Fruit fly (Drosophila melanogaster): ENCODE measurements around the gene CG13842.

Gene CG13842

DNA sequence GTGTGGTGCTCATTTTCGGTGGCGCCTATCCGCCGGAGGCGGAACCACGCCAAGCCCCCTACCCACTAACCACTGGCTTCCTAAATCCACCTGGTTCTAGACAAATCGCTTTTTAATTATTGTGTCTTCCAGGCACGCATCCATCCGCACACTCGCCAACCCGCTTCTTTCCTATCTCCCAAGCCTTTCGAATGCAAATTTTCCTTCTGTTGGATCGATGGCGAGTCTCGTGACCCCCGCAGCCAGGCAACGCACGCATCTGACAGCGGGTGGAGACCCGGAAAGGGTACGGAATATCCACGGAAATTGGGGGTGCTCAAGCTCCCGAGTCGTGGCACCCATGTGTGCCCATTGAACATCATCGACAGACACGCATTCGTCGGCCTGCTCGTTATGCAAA, at the start of gene CG13842:
Gene CG13842 (minus strand): TSS at position 101 of the 400 bp plus-strand sequence.
- no peak for TF ChIP-seq CG17801 (GFP tag; optimal IDR thresholded peaks at IDR 0.05; ENCODE audit: partially characterized antibody)

DNA sequence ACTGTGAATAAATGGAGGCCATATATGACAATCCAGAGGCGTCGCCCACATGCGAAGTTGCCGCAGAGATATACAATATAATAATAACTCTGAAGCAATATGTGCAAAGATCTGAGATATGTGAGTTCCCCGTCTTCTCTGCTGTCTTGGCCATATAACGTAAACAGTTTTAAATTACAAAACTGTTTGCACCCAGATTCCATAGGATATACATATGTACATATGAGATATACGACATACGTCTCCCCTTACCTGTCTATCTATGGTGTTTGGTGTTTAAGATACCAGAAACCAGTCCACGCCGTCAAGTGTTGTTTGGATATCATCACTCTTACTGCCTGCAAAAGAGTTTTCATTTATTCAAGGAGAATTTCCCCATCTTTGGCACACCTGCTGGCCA, 49.2 kb upstream of the CG13842 start:
- TF ChIP-seq CG17801 (GFP tag; optimal IDR thresholded peaks at IDR 0.05; ENCODE audit: partially characterized antibody), result no peak

DNA sequence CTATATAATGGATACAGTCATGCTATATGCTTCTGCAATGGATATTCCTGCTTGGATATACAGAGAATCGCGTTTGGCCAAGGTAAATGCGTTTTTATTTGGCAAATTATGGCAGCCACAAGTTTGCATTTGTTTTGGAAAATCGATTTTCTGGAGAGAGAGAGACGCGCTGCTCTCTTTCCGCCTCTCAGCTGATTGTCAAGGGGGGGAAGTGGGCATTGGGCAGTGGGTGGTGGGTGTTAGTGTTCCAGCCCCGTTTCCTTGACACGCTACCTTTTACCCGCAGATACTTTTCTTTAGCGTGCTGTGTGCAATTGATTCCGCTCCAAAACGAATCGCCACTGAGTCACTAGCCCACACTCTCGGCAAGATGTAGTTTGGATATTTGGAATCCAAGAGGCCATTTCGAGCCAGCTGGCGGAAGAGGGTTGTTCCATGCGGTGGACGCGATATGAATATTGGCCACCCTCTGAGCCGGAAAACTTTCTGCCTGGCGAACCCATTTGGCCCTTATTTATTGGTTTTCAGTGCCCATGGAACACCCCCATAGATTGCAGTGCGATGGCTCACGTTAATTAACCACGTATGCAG, 48.2 kb upstream of the CG13842 start:
- TF ChIP-seq CG17801 (GFP tag; optimal IDR thresholded peaks at IDR 0.05; ENCODE audit: partially characterized antibody), result no peak

DNA sequence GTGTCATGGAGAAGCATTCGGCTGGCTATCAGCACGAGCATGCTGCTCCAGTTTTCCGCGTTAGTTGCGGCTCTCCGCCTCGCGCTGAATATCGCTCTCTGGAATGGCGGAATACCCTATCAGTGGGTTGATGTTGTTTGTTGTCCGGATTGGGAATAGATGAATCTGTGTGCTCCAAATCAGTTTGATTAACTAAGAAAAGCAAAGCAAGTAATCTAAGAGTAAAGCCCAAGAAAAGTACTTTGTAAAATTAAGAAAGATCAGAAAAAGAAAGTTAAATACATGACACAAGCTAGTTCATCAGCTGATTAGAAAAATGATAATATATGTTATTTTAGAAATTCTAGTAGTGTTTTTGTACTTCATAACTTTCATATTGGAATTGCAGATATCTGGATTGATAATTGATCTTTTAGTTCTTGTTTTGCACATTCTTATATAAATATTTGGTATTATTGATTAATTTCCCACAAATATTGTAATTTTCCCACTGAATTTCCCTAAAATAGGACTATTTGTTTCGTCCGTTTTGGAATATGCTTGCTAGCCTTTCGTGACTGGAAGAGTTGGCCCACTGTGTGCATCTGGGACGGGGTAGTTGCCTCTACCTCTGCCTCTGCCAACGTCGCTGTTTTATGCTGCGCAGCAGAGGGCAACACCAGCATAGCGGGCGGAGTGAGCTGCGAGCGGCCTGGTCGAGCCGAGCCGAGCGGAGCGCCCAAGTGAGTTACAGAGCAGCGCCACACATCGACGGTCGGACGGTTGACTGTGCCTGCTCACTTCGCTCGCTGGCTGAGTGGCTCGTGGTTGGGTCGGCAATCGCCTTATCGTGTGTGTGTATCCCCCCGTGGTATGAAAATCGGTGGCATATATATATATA, 47.1 kb upstream of the CG13842 start:
- no peak for TF ChIP-seq CG17801 (GFP tag; optimal IDR thresholded peaks at IDR 0.05; ENCODE audit: partially characterized antibody)

DNA sequence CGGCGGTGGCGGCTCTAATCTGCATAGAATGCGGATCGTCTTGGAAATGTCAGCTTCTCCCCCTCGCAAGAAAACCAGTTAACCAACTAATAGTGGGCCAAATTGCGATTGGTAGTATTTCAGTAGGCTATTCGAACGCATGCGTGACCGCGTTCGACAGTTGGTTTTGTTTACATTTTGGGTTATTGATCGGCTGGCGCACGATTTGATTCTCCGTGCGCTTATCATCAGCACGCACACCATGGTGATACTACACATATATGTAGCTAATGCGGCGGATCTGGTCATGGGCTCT, 46.5 kb upstream of the CG13842 start:
- TF ChIP-seq CG17801 (GFP tag; optimal IDR thresholded peaks at IDR 0.05; ENCODE audit: partially characterized antibody), result no peak

DNA sequence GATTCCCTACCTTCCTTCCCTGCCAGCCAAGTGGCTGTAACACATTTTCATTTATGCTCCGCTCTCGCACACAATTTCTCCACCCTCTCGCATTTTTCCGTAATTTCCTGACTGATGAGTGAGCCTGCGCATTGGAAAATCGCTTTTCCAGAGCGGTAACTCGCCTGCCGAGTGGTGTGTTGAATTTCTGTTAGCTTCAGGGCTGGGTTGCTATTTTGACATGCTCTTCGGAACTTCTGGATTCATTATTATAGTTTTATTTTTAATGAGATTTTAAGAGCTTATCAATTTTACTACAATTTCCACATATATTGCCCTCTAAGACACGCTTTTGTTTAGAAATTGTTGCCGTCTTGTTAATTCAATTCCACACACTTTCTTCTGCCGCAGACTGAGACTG, 45.9 kb upstream of the CG13842 start:
- no peak for TF ChIP-seq CG17801 (GFP tag; optimal IDR thresholded peaks at IDR 0.05; ENCODE audit: partially characterized antibody)

DNA sequence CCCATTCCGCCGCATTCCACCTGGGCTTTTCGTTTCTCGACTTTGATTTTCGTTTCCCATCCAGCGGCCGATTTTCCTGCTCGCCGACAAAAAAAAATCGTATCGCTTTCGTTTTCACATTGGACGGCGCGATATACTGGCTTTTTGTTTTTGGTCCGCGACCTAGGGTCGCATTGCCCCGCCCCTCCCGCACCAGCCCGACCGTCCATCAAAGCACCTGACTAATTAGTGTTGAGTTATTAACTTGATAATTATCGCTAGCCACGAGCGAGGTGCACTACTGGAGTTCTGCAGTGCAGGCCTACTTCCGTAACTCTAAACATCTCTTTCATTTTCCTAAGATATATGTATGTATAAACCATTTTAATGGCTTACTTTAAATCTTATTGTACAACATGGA, 44.6 kb upstream of the CG13842 start:
- TF ChIP-seq CG17801 (GFP tag; optimal IDR thresholded peaks at IDR 0.05; ENCODE audit: partially characterized antibody), result no peak

DNA sequence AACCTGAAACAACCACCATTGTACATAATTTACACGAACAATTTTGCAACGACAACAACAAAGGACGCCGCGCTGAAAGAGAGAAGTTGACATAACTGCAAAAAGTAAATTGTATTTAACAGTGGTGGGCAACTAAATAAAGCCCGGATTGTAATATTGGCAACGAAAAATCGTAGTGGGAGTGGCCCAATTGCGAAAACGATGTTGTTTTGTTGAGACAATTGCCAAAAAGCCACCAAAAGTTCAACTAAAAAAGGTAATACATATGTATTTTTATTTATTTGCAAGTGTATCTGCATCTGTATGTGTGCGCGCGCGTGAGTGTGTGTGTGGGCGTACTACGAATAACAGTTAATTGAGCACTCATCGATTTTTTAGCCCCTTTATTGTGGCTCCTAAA, 44.0 kb upstream of the CG13842 start:
- TF ChIP-seq CG17801 (GFP tag; optimal IDR thresholded peaks at IDR 0.05; ENCODE audit: partially characterized antibody), result no peak

DNA sequence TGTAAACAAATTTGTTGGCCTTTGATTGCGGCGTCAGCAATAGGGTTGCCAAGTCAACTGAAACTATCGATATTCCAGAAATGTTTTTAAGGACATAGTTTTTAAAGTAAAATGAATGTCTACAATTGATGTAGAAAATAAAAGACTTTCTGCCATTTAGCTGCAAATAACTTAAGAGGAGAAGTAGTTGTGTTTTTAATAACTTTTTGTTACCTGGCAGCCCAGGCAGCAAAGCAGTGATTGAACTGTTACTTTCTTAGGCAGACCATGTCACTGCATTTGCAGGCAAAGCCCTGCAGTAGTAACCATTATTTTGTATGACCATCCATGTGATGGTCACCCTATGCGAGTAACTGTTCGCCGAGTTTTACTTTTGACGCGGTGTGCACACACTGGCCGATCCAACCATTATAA, 43.5 kb upstream of the CG13842 start, which contains the start of the genes rumi, CG7029 and Usp12-46:
Gene rumi (minus strand): TSS at position 64 of the 414 bp plus-strand sequence.
Gene CG7029 (plus strand): TSS at position 368 of the 414 bp plus-strand sequence.
Gene Usp12-46 (plus strand): TSS at position 368 of the 414 bp plus-strand sequence.
- peak; percentile 67 for TF ChIP-seq CG17801 (GFP tag; optimal IDR thresholded peaks at IDR 0.05; ENCODE audit: partially characterized antibody)

DNA sequence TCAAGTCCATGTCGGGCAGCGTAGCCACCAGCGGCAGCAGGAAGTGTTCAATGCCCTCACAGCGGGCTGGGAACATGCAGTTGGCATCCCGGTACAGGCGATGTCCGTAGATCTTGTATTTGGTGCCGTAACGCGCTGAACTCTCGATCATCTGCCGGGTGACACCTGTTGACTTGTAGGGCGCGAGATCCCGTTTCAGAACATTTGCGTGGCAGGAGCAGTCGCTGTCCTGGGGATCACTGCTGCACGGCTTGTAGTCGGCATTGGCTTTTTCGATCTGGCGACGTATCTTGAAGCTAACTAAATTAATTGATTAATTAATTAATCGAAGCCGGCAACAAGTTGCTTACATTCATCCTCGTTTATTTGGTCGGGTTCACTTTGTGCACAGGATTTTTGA, 43.0 kb upstream of the CG13842 start:
- no peak for TF ChIP-seq CG17801 (GFP tag; optimal IDR thresholded peaks at IDR 0.05; ENCODE audit: partially characterized antibody)

DNA sequence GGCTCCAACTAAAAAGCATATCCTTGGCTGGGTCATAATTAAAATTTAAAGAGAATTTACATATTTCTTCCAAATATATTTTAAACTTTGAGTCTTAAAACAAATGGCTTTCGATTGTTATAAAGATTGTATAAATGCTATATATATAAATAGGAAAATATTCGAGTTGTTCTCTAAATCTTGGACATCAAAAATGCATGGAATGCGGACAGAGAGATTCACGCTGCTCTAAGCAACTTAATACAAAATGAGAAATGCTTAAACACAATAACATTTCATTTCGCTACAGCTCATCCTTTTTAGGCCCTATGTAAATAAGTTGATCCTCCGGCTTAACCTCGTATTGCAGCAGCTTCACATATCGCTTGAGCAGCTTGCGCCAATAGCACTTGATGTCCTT, 41.9 kb upstream of the CG13842 start, which contains the start of gene CG31139:
Gene CG31139 (minus strand): TSS at position 101 of the 400 bp plus-strand sequence.
- TF ChIP-seq CG17801 (GFP tag; optimal IDR thresholded peaks at IDR 0.05; ENCODE audit: partially characterized antibody), result no peak

DNA sequence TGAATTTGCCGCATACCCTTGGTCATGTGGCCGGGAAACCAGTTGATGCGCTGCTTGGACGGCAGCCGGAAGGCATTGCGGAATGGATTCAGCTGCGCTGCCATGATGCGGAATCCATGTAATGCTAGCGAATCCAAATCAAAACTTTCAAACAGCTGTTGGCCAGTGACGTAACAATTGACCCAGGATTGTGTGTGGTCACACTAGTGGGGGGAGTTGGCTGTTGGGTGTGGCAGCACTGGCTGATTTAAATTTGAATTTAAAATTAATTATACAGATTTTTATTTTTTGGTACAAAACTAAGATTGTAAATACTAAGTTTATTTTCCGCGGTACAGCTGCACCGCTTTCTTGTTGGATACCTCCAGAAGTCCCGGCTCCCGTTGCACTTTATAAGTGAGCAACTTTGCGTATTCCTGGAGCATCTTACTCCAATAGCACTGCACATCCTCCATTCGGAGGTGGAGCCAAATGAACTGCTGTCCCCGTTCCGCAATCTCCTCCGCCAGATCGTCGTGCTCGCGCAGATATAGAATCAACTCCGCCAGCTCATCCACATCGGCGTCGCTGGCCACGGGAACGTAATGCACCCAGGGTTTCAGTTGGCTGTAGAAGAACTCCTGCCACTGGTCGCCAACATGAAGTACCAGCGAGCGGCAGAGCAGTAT, 40.5 kb upstream of the CG13842 start, which contains the start of gene CG17141:
Gene CG17141 (minus strand): TSS at position 177 of the 668 bp plus-strand sequence.
- no peak for TF ChIP-seq CG17801 (GFP tag; optimal IDR thresholded peaks at IDR 0.05; ENCODE audit: partially characterized antibody)

DNA sequence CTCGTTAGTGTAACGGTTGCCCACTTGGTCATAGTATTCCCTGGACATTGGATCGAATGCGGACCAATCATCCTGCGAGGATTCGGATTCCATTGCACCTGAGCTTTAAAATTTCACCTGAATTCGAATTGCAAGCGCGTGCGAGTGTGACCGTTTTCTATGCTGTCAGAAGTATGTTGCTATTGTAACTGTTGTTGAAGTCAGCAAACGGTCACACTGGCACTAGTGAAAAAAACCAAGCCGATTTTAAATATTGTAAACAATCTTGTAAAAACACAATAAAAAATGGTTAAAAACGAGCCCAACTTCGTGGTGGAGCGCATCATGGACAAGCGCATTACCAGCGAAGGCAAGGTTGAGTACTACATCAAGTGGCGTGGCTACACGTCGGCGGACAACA, 38.4 kb upstream of the CG13842 start, which contains the start of the genes vret and HP1c:
Gene vret (minus strand): TSS at position 150 of the 400 bp plus-strand sequence.
Gene HP1c (plus strand): TSS at position 189 of the 400 bp plus-strand sequence.
- TF ChIP-seq CG17801 (GFP tag; optimal IDR thresholded peaks at IDR 0.05; ENCODE audit: partially characterized antibody), result no peak

DNA sequence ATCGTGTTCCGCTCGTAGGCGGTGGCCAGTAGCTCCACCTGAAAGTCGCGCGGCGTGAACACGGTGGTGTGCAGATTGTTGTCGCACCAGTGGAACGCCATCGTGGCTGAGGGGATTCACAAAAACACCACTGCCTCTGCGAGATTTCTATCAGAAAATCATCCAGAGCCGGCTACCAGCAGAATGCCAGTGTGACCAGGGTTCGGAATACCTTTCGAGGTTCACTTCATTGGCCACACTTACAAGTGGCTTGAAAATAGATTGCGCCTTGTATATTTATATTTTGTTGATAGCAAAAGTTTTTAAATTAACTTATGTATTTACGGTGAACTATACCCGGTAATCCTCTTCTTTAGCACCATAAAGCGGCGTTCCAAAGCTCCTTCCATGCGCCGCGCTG, 33.9 kb upstream of the CG13842 start, which contains the start of the genes Dcr-1 and CG6985:
Gene Dcr-1 (minus strand): TSS at position 162 of the 400 bp plus-strand sequence.
Gene CG6985 (plus strand): TSS at position 221 of the 400 bp plus-strand sequence.
- no peak for TF ChIP-seq CG17801 (GFP tag; optimal IDR thresholded peaks at IDR 0.05; ENCODE audit: partially characterized antibody)

DNA sequence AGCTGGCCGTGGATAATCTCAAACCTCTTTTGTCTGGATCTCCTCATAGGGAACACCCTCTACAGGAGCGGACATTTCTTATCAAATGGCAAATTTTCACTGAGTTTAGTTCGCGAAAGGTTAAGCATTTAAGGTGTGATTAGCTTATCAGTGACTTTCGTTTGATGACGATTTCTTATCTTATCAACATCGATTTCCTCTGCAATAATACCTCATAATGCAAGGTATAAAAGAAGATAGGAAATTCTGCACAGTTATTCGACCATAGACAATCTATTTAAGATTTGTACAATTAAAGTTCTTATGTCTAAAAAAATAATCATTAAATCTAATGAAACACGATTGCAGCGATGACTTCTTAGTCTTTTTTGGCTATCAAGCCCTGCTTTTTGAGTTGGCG, 26.7 kb upstream of the CG13842 start, which contains the start of gene Takl2:
Gene Takl2 (minus strand): TSS at position 101 of the 400 bp plus-strand sequence.
- TF ChIP-seq CG17801 (GFP tag; optimal IDR thresholded peaks at IDR 0.05; ENCODE audit: partially characterized antibody), result no peak
